Comparison of ENCODE assay signal across 2 worm cellular contexts in genomic region chrX:8507053-8507452, ce11.
A peak's percentile ranks its signal among the peaks of the same experiment; 100 is the strongest.
TF ChIP-seq lines count a peak whose summit lies in the region.

No protein-coding gene starts in this region.

TF ChIP-seq in whole organism, L1 larva, 84 proteins besides CTCF, POLR2A, EP300 and RAD21:
- TF ChIP-seq snpc-4 (tag; optimal IDR thresholded peaks at IDR 0.05; lab: Kevin White, UChicago): no peak
- no peak for TF ChIP-seq sup-37 (GFP tag; optimal IDR thresholded peaks at IDR 0.05; lab: Kevin White, UChicago)
- peak; percentile 74 for TF ChIP-seq blmp-1 (tag; optimal IDR thresholded peaks at IDR 0.05; lab: Kevin White, UChicago)
- TF ChIP-seq ztf-4 (tag; optimal IDR thresholded peaks at IDR 0.05; lab: Kevin White, UChicago): no peak
- TF ChIP-seq mep-1 (tag; optimal IDR thresholded peaks at IDR 0.05; lab: Kevin White, UChicago): no peak
- TF ChIP-seq lsy-2 (tag; optimal IDR thresholded peaks at IDR 0.05; lab: Kevin White, UChicago): no peak
- no peak for TF ChIP-seq lir-3 (tag; optimal IDR thresholded peaks at IDR 0.05; lab: Kevin White, UChicago; ENCODE audit: poor library complexity)
- no peak for TF ChIP-seq nhr-85 (tag; lab: Kevin White, UChicago)
TF ChIP-seq in whole organism, L1 larva: peak in this region for 1.

TF ChIP-seq in whole organism, L3 larva, 47 proteins besides CTCF, POLR2A, EP300 and RAD21:
- TF ChIP-seq ceh-16 (tag; optimal IDR thresholded peaks at IDR 0.05; lab: Kevin White, UChicago): no peak
- TF ChIP-seq ztf-11 (tag; optimal IDR thresholded peaks at IDR 0.05; lab: Kevin White, UChicago): no peak
- TF ChIP-seq nhr-76 (tag; optimal IDR thresholded peaks at IDR 0.05; lab: Kevin White, UChicago): no peak
- peak; percentile 76 for TF ChIP-seq nhr-23 (tag; optimal IDR thresholded peaks at IDR 0.05; lab: Kevin White, UChicago)
- TF ChIP-seq elt-3 (tag; optimal IDR thresholded peaks at IDR 0.05; lab: Kevin White, UChicago): no peak
- no peak for TF ChIP-seq lin-39 (tag; optimal IDR thresholded peaks at IDR 0.05; lab: Kevin White, UChicago)
TF ChIP-seq in whole organism, L3 larva: peak in this region for 1.
